Worm (Caenorhabditis elegans) whole organism, late embryonic: ENCODE measurements around the gene klo-2.
"Not testable (repeated sequence)": the region's sequence is repeated elsewhere in the genome, so short reads cannot be mapped to it uniquely, and the experiment has no call there.

Experiments used
- C08G9.2 ChIP-seq: sonication (generic microtip); optimal IDR thresholded peaks from 2 replicates; lab custom pipeline; 2016; ENCODE audit warnings: mild to moderate bottlenecking, missing genetic modification characterization, moderate library complexity, missing compliant biosample characterization
- F13H6.1 ChIP-seq: sonication (generic microtip); optimal IDR thresholded peaks from 2 replicates; lab custom pipeline; 2016; ENCODE audit warnings: missing genetic modification characterization, missing compliant biosample characterization
- Y22D7AL.16 ChIP-seq: sonication (generic microtip); optimal IDR thresholded peaks from 2 replicates; lab custom pipeline; 2016; ENCODE audit warnings: missing genetic modification characterization, missing compliant biosample characterization
- ahr-1 ChIP-seq: sonication (generic microtip); optimal IDR thresholded peaks from 2 replicates; lab custom pipeline; 2016; ENCODE audit warnings: missing genetic modification characterization, missing compliant biosample characterization
- ceh-18 ChIP-seq: sonication (generic microtip); optimal IDR thresholded peaks from 2 replicates; lab custom pipeline; 2016; ENCODE audit warnings: missing genetic modification characterization, missing compliant biosample characterization
- ceh-45 ChIP-seq: fragments of 200-800 bp; sonication (Bioruptor generic); IDR thresholded peaks from 2 replicates; pipeline ENCODE4 v1.3.6; 2022; ENCODE audit warnings: missing genetic modification reagents, missing genetic modification characterization, missing compliant biosample characterization
- ceh-48 ChIP-seq: sonication (generic microtip); optimal IDR thresholded peaks from 2 replicates; lab custom pipeline; 2016; ENCODE audit warnings: missing genetic modification characterization, inconsistent platforms, missing compliant biosample characterization
- ceh-6 ChIP-seq: fragments of 200-800 bp; sonication (Bioruptor generic); optimal IDR thresholded peaks from 2 replicates; lab custom pipeline; 2018; ENCODE audit warnings: mild to moderate bottlenecking, missing genetic modification characterization, missing compliant biosample characterization
- dmd-4 ChIP-seq: sonication (generic microtip); optimal IDR thresholded peaks from 2 replicates; lab custom pipeline; 2016; ENCODE audit warnings: borderline replicate concordance, missing genetic modification characterization, missing compliant biosample characterization
- dve-1 ChIP-seq: sonication (generic microtip); optimal IDR thresholded peaks from 2 replicates; lab custom pipeline; 2017; ENCODE audit warnings: antibody characterized with exemption, mild to moderate bottlenecking, missing genetic modification characterization, missing compliant biosample characterization
- elt-2 ChIP-seq: sonication (generic microtip); optimal IDR thresholded peaks from 2 replicates; lab custom pipeline; 2016; ENCODE audit warnings: missing genetic modification reagents, missing genetic modification characterization, missing compliant biosample characterization
- elt-4 ChIP-seq: sonication (generic microtip); optimal IDR thresholded peaks from 2 replicates; lab custom pipeline; 2016; ENCODE audit warnings: missing genetic modification characterization, missing compliant biosample characterization
- ets-4 ChIP-seq: sonication (generic microtip); optimal IDR thresholded peaks from 2 replicates; lab custom pipeline; 2016; ENCODE audit warnings: missing genetic modification characterization, missing compliant biosample characterization
- eyg-1 ChIP-seq: sonication (generic microtip); optimal IDR thresholded peaks from 2 replicates; lab custom pipeline; 2016; ENCODE audit warnings: missing genotype, missing genetic modification characterization, missing compliant biosample characterization
- fkh-10 ChIP-seq: fragments of 150-350 bp; optimal IDR thresholded peaks from 2 replicates; lab custom pipeline; 2014; ENCODE audit warnings: missing biosample characterization, missing genetic modification reagents, missing genetic modification characterization
- gmeb-2 ChIP-seq: sonication (generic microtip); optimal IDR thresholded peaks from 2 replicates; lab custom pipeline; 2016; ENCODE audit warnings: missing genetic modification characterization, inconsistent platforms, missing compliant biosample characterization
- hlh-6 ChIP-seq: sonication (generic microtip); optimal IDR thresholded peaks from 2 replicates; lab custom pipeline; 2016; ENCODE audit warnings: missing genotype, missing genetic modification characterization, missing compliant biosample characterization
- lim-6 ChIP-seq: sonication (generic microtip); optimal IDR thresholded peaks from 2 replicates; lab custom pipeline; 2016; ENCODE audit warnings: missing genetic modification characterization, missing compliant biosample characterization
- lin-11 ChIP-seq: fragments of 200-800 bp; sonication (Bioruptor generic); optimal IDR thresholded peaks from 2 replicates; lab custom pipeline; 2018; ENCODE audit warnings: mild to moderate bottlenecking, missing genetic modification characterization, missing compliant biosample characterization
- madf-2 ChIP-seq: sonication (generic microtip); optimal IDR thresholded peaks from 2 replicates; lab custom pipeline; 2017; ENCODE audit warnings: missing genetic modification characterization, missing compliant biosample characterization
- nhr-11 ChIP-seq: fragments of 150-350 bp; optimal IDR thresholded peaks from 2 replicates; lab custom pipeline; 2014; ENCODE audit warnings: missing biosample characterization, missing genetic modification characterization
- npax-4 ChIP-seq: sonication (generic microtip); optimal IDR thresholded peaks from 2 replicates; lab custom pipeline; 2016; ENCODE audit warnings: missing genetic modification characterization, missing compliant biosample characterization
- pat-9 ChIP-seq: fragments of 200-800 bp; sonication (Bioruptor generic); optimal IDR thresholded peaks from 2 replicates; lab custom pipeline; 2018; ENCODE audit warnings: mild to moderate bottlenecking, missing genetic modification characterization, moderate library complexity, missing compliant biosample characterization
- pax-1 ChIP-seq: fragments of 150-350 bp; optimal IDR thresholded peaks from 2 replicates; lab custom pipeline; 2014; ENCODE audit warnings: missing biosample characterization, missing genetic modification characterization
- pha-2 ChIP-seq: sonication (generic microtip); optimal IDR thresholded peaks from 2 replicates; lab custom pipeline; 2017; ENCODE audit warnings: mild to moderate bottlenecking, missing genetic modification characterization, missing compliant biosample characterization
- pqm-1 ChIP-seq: sonication (generic microtip); optimal IDR thresholded peaks from 2 replicates; lab custom pipeline; 2016; ENCODE audit warnings: missing genetic modification characterization, missing compliant biosample characterization
- pros-1 ChIP-seq: fragments of 150-350 bp; optimal IDR thresholded peaks from 2 replicates; lab custom pipeline; 2014; ENCODE audit warnings: missing biosample characterization, missing genetic modification reagents, missing genetic modification characterization
- sdc-2 ChIP-seq: sonication (generic microtip); optimal IDR thresholded peaks from 2 replicates; lab custom pipeline; 2016; ENCODE audit warnings: missing genotype, missing genetic modification characterization, missing compliant biosample characterization
- sox-2 ChIP-seq: fragments of 200-800 bp; sonication (Bioruptor generic); IDR thresholded peaks from 2 replicates; pipeline ENCODE4 v1.3.6; 2022; ENCODE audit warnings: missing genetic modification reagents, missing genetic modification characterization, missing compliant biosample characterization
- syd-9 ChIP-seq: sonication (generic microtip); optimal IDR thresholded peaks from 2 replicates; lab custom pipeline; 2016; ENCODE audit warnings: mild to moderate bottlenecking, missing genetic modification characterization, moderate library complexity, missing compliant biosample characterization
- ttx-3 ChIP-seq: sonication (generic microtip); optimal IDR thresholded peaks from 2 replicates; lab custom pipeline; 2016; ENCODE audit warnings: missing genetic modification reagents, missing genetic modification characterization, missing compliant biosample characterization
- unc-42 ChIP-seq: sonication (generic microtip); optimal IDR thresholded peaks from 2 replicates; lab custom pipeline; 2016; ENCODE audit warnings: missing genotype, missing genetic modification characterization, missing compliant biosample characterization
- unc-86 ChIP-seq: sonication (generic microtip); optimal IDR thresholded peaks from 2 replicates; lab custom pipeline; 2016; ENCODE audit warnings: missing genetic modification characterization, missing compliant biosample characterization

The klo-2 gene

DNA sequence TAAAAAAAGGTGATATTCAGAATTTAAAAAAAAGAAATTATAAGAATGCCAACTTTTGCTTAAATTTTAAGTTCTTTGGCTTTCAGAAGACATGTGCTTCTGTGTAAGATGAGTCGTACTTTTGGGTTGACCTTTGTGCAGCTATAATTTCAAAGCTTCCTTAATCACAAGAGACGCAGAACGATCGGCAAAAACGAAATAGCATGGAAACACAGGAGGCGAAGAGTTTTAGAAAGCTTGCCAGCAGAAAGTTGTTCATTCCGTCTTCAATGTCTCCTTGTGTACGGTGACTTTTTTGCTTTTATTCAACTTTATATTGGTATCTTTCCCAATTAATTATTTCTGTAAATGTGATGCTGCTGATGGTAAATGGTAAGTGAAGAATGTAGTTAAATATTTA is 13.1 kb upstream of the klo-2 start:
- no peak for TF ChIP-seq ets-4 (tag; lab: Kevin White, UChicago)
- TF ChIP-seq sox-2 (GFP tag; lab: Robert Waterston, UW), result no peak
- no peak for TF ChIP-seq ceh-6
- TF ChIP-seq lim-6 (tag; lab: Kevin White, UChicago), result no peak
- no peak for TF ChIP-seq eyg-1 (tag; lab: Kevin White, UChicago)
- TF ChIP-seq C08G9.2, result no peak
- TF ChIP-seq F13H6.1, result no peak
- TF ChIP-seq unc-42 (tag; lab: Kevin White, UChicago), result no peak

DNA sequence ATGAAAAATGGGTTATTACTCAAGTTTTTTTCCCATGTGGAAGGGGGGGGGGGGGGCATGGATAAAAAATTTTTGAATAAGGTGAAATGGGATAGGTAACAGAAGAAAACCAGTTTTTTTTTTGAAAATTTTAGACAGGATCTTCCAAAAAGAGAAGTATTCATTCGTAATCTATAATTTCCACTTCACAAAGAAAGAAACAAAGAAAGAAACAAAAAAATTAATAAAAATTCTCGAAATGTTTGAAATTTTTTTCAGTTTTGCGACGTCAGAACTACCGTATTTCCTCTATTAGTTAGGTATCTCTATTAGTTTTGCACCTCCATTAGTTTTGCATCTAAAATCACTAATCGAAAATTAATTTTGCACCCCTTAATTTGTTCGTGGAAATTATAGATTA is 10.6 kb upstream of the klo-2 start, which contains the start of gene W04B5.6:
Gene W04B5.6, minus strand, starts transcription at position 101 of the 400 bp plus-strand sequence.
- TF ChIP-seq madf-2 (tag; lab: Kevin White, UChicago); elt-2 (tag; lab: Kevin White, UChicago); ahr-1: not testable (repeated sequence)
- TF ChIP-seq, all 69 proteins: peak for 0; not testable (repeated sequence) for 69

DNA sequence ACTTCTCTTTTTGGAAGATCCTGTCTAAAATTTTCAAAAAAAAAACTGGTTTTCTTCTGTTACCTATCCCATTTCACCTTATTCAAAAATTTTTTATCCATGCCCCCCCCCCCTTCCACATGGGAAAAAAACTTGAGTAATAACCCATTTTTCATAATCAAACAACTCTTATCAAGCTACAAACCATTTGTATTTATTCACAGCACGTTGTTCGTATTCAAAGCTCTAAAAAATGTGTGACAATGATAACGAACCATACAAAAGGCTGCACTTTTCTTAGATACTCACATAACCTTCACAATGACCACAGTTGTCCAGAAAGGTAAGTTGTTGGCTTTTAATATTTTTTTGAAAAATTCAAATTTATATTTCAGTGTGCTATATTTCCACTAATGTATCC is 10.2 kb upstream of the klo-2 start, which contains the start of gene E02H9.6:
Gene E02H9.6, plus strand, starts transcription at position 301 of the 400 bp plus-strand sequence.
- TF ChIP-seq madf-2, pha-2, ceh-48 (tag; lab: Kevin White, UChicago): not testable (repeated sequence)

DNA sequence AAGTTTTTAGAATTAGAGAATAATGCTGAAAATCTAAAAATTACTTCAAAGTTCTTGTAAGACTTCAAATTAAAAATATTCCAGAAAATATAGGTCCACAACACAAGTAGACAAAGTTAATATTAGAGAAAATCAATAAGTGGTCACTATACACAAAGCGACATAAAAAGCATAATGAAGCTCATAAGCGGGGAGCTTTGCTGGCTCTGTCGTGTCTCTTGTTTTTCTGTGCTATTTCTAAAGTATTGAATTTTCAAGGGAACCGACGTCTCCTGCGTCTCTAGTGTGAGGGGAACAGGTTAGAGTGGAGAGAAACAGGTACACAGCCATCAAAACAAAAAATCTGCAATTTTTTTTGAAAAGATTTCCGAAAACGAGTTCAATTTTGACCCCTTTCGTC is 7.5 kb upstream of the klo-2 start, which contains the start of gene E02H9.13:
Gene E02H9.13, minus strand, starts transcription at position 199 of the 400 bp plus-strand sequence.
- TF ChIP-seq nhr-11 (tag; lab: Kevin White, UChicago), result no peak
- TF ChIP-seq ceh-48 (tag; lab: Kevin White, UChicago), result peak; percentile 89
- no peak for TF ChIP-seq elt-4 (tag; lab: Kevin White, UChicago)

DNA sequence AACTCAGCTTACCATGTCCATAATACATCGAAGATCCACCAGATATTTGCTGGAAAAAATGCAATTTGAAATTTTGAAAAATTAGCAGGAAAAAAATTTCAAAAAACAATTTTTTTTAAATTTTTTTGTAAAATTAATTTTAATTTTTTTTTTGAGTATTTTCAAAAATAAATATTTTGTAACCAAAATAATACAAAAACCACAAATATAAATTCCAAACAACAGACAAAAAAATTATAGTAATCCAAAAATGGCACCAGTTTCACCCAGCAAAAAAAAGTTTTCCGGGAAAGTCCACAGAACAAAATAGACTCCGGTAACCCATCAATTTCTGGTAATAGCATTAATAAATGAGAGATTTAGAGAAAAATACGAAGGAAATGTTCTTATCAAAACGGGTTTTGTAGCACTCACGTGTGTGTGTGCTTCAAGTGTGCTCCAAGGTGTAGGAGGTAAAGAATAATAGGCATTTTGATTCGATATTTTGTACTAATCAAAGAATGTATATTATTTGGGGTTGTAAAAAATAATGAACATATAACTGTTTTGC is 8.8 kb downstream of the klo-2 start, which contains the start of gene nhr-121:
Gene nhr-121, minus strand, starts transcription at position 51 of the 550 bp plus-strand sequence.
- TF ChIP-seq ttx-3 (tag; lab: Kevin White, UChicago), result no peak
- TF ChIP-seq pqm-1, result no peak
- TF ChIP-seq gmeb-2 (tag; lab: Kevin White, UChicago), result no peak
- no peak for TF ChIP-seq Y22D7AL.16
- TF ChIP-seq pat-9 (tag; lab: Kevin White, UChicago), result no peak
- no peak for TF ChIP-seq unc-86 (tag; lab: Kevin White, UChicago)
- no peak for TF ChIP-seq ceh-45 (GFP tag; lab: Robert Waterston, UW)
- TF ChIP-seq sox-2 (GFP tag; lab: Robert Waterston, UW), result no peak
- TF ChIP-seq npax-4 (tag; lab: Kevin White, UChicago), result no peak
- no peak for TF ChIP-seq pax-1 (tag; lab: Kevin White, UChicago)
- no peak for TF ChIP-seq ceh-18
- no peak for TF ChIP-seq pros-1
- TF ChIP-seq ets-4 (tag; lab: Kevin White, UChicago), result no peak
- TF ChIP-seq dmd-4, result no peak
- no peak for TF ChIP-seq lin-11 (tag; lab: Kevin White, UChicago)
- no peak for TF ChIP-seq fkh-10 (GFP tag; lab: Kevin White, UChicago)
- TF ChIP-seq, all 69 proteins: peak for 0

DNA sequence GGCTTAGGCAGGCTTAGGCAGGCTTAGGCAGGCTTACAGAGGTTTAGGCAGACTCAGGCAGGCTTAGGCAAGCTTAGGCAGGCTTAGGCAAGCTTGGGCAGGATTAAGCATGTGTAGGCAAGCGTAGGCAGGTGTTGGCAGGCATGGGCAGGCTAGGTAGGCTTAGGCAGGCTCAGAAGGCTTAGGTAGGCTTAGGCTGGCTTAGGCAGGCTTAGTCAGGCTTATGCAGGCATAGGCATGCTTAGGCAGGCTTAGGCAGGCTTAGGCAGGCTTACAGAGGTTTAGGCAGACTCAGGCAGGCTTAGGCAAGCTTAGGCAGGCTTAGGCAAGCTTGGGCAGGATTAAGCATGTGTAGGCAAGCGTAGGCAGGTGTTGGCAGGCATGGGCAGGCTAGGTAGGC is 9.4 kb downstream of the klo-2 start:
- TF ChIP-seq hlh-6 (tag; lab: Kevin White, UChicago) (peak; percentile 15), syd-9 (tag; lab: Kevin White, UChicago) (peak; percentile 16), dve-1 (tag; lab: Kevin White, UChicago) (peak; percentile 26), sdc-2 (tag; lab: Kevin White, UChicago) (peak; percentile 30)
